Worm (Caenorhabditis elegans) whole organism, L2 larva: Measurements from ENCODE around the gene C44B12.6.
"Not testable (repeated sequence)": the region's sequence is repeated elsewhere in the genome, so short reads cannot be mapped to it uniquely, and the experiment has no call there.

Experiments
- C34F6.9 ChIP-seq: fragments of 150-350 bp; optimal IDR thresholded peaks from 2 replicates; lab custom pipeline; 2014; ENCODE audit warnings: missing biosample characterization, missing genetic modification characterization
- F13H6.1 ChIP-seq: sonication (generic microtip); optimal IDR thresholded peaks from 2 replicates; lab custom pipeline; 2016; ENCODE audit warnings: missing genetic modification characterization, missing compliant biosample characterization
- R02D3.7 ChIP-seq: fragments of 150-350 bp; optimal IDR thresholded peaks from 2 replicates; lab custom pipeline; 2014; ENCODE audit warnings: missing biosample characterization, missing genetic modification characterization
- aly-2 ChIP-seq: fragments of 150-350 bp; optimal IDR thresholded peaks from 2 replicates; lab custom pipeline; 2014; ENCODE audit warnings: missing biosample characterization, missing genetic modification characterization
- ama-1 ChIP-seq: fragments of 150-350 bp; optimal IDR thresholded peaks from 2 replicates; lab custom pipeline; 2018; ENCODE audit warnings: inconsistent platforms
- ceh-16 ChIP-seq: fragments of 150-350 bp; optimal IDR thresholded peaks from 2 replicates; lab custom pipeline; 2014; ENCODE audit warnings: missing biosample characterization, missing genetic modification characterization
- ceh-82 ChIP-seq: fragments of 150-350 bp; optimal IDR thresholded peaks from 2 replicates; lab custom pipeline; 2014; ENCODE audit warnings: missing biosample characterization, missing genetic modification characterization
- crh-2 ChIP-seq: sonication (generic microtip); optimal IDR thresholded peaks from 2 replicates; lab custom pipeline; 2017; ENCODE audit warnings: missing biosample characterization, missing genetic modification characterization
- elt-1 ChIP-seq: fragments of 150-350 bp; optimal IDR thresholded peaks from 2 replicates; lab custom pipeline; 2014; ENCODE audit warnings: missing biosample characterization, missing genetic modification characterization
- elt-3 ChIP-seq: sonication (generic microtip); optimal IDR thresholded peaks from 2 replicates; lab custom pipeline; 2017; ENCODE audit warnings: missing biosample characterization, missing genetic modification characterization
- fos-1 ChIP-seq: fragments of 150-350 bp; optimal IDR thresholded peaks from 2 replicates; lab custom pipeline; 2014; ENCODE audit warnings: missing biosample characterization, missing genetic modification characterization
- gmeb-1 ChIP-seq: fragments of 150-350 bp; optimal IDR thresholded peaks from 2 replicates; lab custom pipeline; 2014; ENCODE audit warnings: missing biosample characterization, missing genetic modification characterization
- lin-13 ChIP-seq: fragments of 150-350 bp; optimal IDR thresholded peaks from 2 replicates; lab custom pipeline; 2014; ENCODE audit warnings: missing biosample characterization, missing genetic modification reagents, missing genetic modification characterization
- lin-39 ChIP-seq: fragments of 150-350 bp; optimal IDR thresholded peaks from 2 replicates; lab custom pipeline; 2014; ENCODE audit warnings: missing biosample characterization, missing genetic modification reagents, missing genetic modification characterization
- lsy-2 ChIP-seq, 2 experiments: fragments of 150-350 bp in 1 of 2; sonication (generic microtip) in 1 of 2; optimal IDR thresholded peaks; 2 replicates each; lab custom pipeline; 2014 to 2017; ENCODE audit warnings: missing biosample characterization in 2 of 2, missing genetic modification characterization in 2 of 2
- mbf-1 ChIP-seq: sonication (generic microtip); optimal IDR thresholded peaks from 2 replicates; lab custom pipeline; 2017; ENCODE audit warnings: missing biosample characterization, missing genetic modification characterization
- nhr-10 ChIP-seq: sonication (generic microtip); optimal IDR thresholded peaks from 2 replicates; lab custom pipeline; 2017; ENCODE audit warnings: missing biosample characterization, missing genetic modification characterization
- nhr-11 ChIP-seq: fragments of 150-350 bp; optimal IDR thresholded peaks from 2 replicates; lab custom pipeline; 2014; ENCODE audit warnings: missing biosample characterization, missing genetic modification characterization
- nhr-21 ChIP-seq: fragments of 150-350 bp; optimal IDR thresholded peaks from 2 replicates; lab custom pipeline; 2014; ENCODE audit warnings: missing biosample characterization, missing genetic modification characterization
- nhr-23 ChIP-seq: fragments of 150-350 bp; optimal IDR thresholded peaks from 2 replicates; lab custom pipeline; 2014; ENCODE audit warnings: missing biosample characterization, missing genetic modification reagents, missing genetic modification characterization
- nhr-237 ChIP-seq: fragments of 150-350 bp; optimal IDR thresholded peaks from 2 replicates; lab custom pipeline; 2014; ENCODE audit warnings: missing biosample characterization, missing genetic modification characterization
- nhr-6 ChIP-seq: fragments of 150-350 bp; optimal IDR thresholded peaks from 2 replicates; lab custom pipeline; 2014; ENCODE audit warnings: missing biosample characterization, missing genetic modification characterization
- nhr-77 ChIP-seq: fragments of 150-350 bp; optimal IDR thresholded peaks from 2 replicates; lab custom pipeline; 2014; ENCODE audit warnings: missing biosample characterization, missing genetic modification characterization
- peb-1 ChIP-seq: fragments of 150-350 bp; optimal IDR thresholded peaks from 2 replicates; lab custom pipeline; 2014; ENCODE audit warnings: missing biosample characterization, missing genetic modification characterization
- sem-4 ChIP-seq: fragments of 150-350 bp; optimal IDR thresholded peaks from 2 replicates; lab custom pipeline; 2014; ENCODE audit warnings: missing biosample characterization, missing genetic modification reagents, missing genetic modification characterization
- skn-1 ChIP-seq: sonication (generic microtip); optimal IDR thresholded peaks from 2 replicates; lab custom pipeline; 2017; ENCODE audit warnings: missing biosample characterization, missing genetic modification characterization
- sma-9 ChIP-seq, 2 experiments: fragments of 150-350 bp in 1 of 2; sonication (generic microtip) in 1 of 2; optimal IDR thresholded peaks; 2 replicates each; lab custom pipeline; 2014 to 2016; ENCODE audit warnings: missing genetic modification characterization in 2 of 2, mild to moderate bottlenecking in 1 of 2, missing biosample characterization in 1 of 2, missing compliant biosample characterization in 1 of 2, missing genetic modification reagents in 1 of 2, moderate library complexity in 1 of 2
- snpc-4 ChIP-seq: fragments of 150-350 bp; optimal IDR thresholded peaks from 2 replicates; lab custom pipeline; 2014; ENCODE audit warnings: missing biosample characterization, missing genetic modification characterization
- unc-55 ChIP-seq: fragments of 150-350 bp; sonication (generic microtip); optimal IDR thresholded peaks from 3 replicates; lab custom pipeline; 2014; ENCODE audit warnings: missing biosample characterization, missing genetic modification reagents, missing genetic modification characterization
- unc-62 ChIP-seq: fragments of 150-350 bp; optimal IDR thresholded peaks from 2 replicates; lab custom pipeline; 2014; ENCODE audit warnings: missing biosample characterization, missing genetic modification reagents, missing genetic modification characterization
- zag-1 ChIP-seq: fragments of 150-350 bp; optimal IDR thresholded peaks from 2 replicates; lab custom pipeline; 2014; ENCODE audit warnings: missing biosample characterization, missing genetic modification characterization
- ztf-11 ChIP-seq: sonication (generic microtip); optimal IDR thresholded peaks from 2 replicates; lab custom pipeline; 2017; ENCODE audit warnings: missing biosample characterization, missing genetic modification characterization
- ztf-4 ChIP-seq: fragments of 150-350 bp; optimal IDR thresholded peaks from 2 replicates; lab custom pipeline; 2014; ENCODE audit warnings: missing biosample characterization, missing genetic modification characterization

The C44B12.6 gene

ce11 chrIV:1136658-1137057 is at the start of gene C44B12.6:
Gene C44B12.6, minus strand, starts transcription at chrIV:1136758.
- TF ChIP-seq nhr-21 (tag; lab: Kevin White, UChicago) (no peak), F13H6.1 (no peak)

- TF ChIP-seq nhr-77 (tag; lab: Kevin White, UChicago); lsy-2 (tag; optimal IDR thresholded peaks at IDR 0.05; lab: Kevin White, UChicago); nhr-11: not testable (repeated sequence)
- TF ChIP-seq, all 48 proteins: peak for 0; not testable (repeated sequence) for 48
Measured at ce11 chrIV:1182292-1182691, 45.7 kb upstream of the C44B12.6 start, which contains the start of gene rmif-2. Gene rmif-2, plus strand, starts transcription at chrIV:1182592.

ce11 chrIV:1177683-1178082 is 41.1 kb upstream of the C44B12.6 start, which contains the start of gene Y104H12D.2:
Gene Y104H12D.2, plus strand, starts transcription at chrIV:1178022.
- TF ChIP-seq C34F6.9 (peak; percentile 15), nhr-237 (tag; lab: Kevin White, UChicago) (no peak), ztf-11 (no peak), sma-9 (GFP tag; optimal IDR thresholded peaks at IDR 0.05; lab: Kevin White, UChicago) (no peak), sma-9 (tag; optimal IDR thresholded peaks at IDR 0.05; lab: Kevin White, UChicago) (no peak), lin-13 (GFP tag; lab: Kevin White, UChicago) (peak; percentile 37), lin-39 (tag; lab: Kevin White, UChicago) (no peak), crh-2 (tag; lab: Kevin White, UChicago) (peak; percentile 23), lsy-2 (tag; optimal IDR thresholded peaks at IDR 0.05; lab: Kevin White, UChicago) (peak; percentile 6 to 68), nhr-6 (tag; lab: Kevin White, UChicago) (no peak), gmeb-1 (tag; lab: Kevin White, UChicago) (peak; percentile 93), peb-1 (tag; lab: Kevin White, UChicago) (no peak), unc-55 (GFP tag; lab: Kevin White, UChicago) (peak; percentile 35), R02D3.7 (tag; lab: Kevin White, UChicago) (no peak)

- no peak for TF ChIP-seq elt-1
- no peak for TF ChIP-seq lsy-2 (tag; optimal IDR thresholded peaks at IDR 0.05; lab: Kevin White, UChicago)
- no peak for TF ChIP-seq ceh-16 (tag; lab: Kevin White, UChicago)
- TF ChIP-seq nhr-10 (tag; lab: Kevin White, UChicago), result no peak
- no peak for TF ChIP-seq ceh-82 (tag; lab: Kevin White, UChicago)
- no peak for TF ChIP-seq gmeb-1 (tag; lab: Kevin White, UChicago)
- TF ChIP-seq zag-1 (tag; lab: Kevin White, UChicago), result no peak
- no peak for TF ChIP-seq nhr-237 (tag; lab: Kevin White, UChicago)
- no peak for TF ChIP-seq lin-39 (tag; lab: Kevin White, UChicago)
- TF ChIP-seq aly-2 (tag; lab: Kevin White, UChicago), result no peak
- no peak for TF ChIP-seq nhr-23 (tag; lab: Kevin White, UChicago)
- no peak for TF ChIP-seq ztf-11
- no peak for TF ChIP-seq unc-62 (GFP tag; lab: Kevin White, UChicago)
- no peak for TF ChIP-seq sem-4
- TF ChIP-seq snpc-4 (tag; lab: Kevin White, UChicago), result no peak
- TF ChIP-seq mbf-1 (tag; lab: Kevin White, UChicago), result no peak
- TF ChIP-seq nhr-6 (tag; lab: Kevin White, UChicago), result no peak
- no peak for TF ChIP-seq crh-2 (tag; lab: Kevin White, UChicago)
- TF ChIP-seq, all 48 proteins: peak for 0
Measured at ce11 chrIV:1176613-1177012, 40.1 kb upstream of the C44B12.6 start.

ce11 chrIV:1174411-1174810 is 37.9 kb upstream of the C44B12.6 start:
- TF ChIP-seq elt-3 (tag; lab: Kevin White, UChicago), result no peak
- no peak for TF ChIP-seq nhr-23 (tag; lab: Kevin White, UChicago)
- no peak for TF ChIP-seq fos-1 (tag; lab: Kevin White, UChicago)
- TF ChIP-seq ceh-82 (tag; lab: Kevin White, UChicago), result no peak
- TF ChIP-seq skn-1 (tag; lab: Kevin White, UChicago), result no peak
- TF ChIP-seq ama-1 (lab: Kevin White, UChicago), result no peak
- no peak for TF ChIP-seq nhr-6 (tag; lab: Kevin White, UChicago)
- no peak for TF ChIP-seq ztf-11
- no peak for TF ChIP-seq C34F6.9
- TF ChIP-seq nhr-10 (tag; lab: Kevin White, UChicago), result no peak
- no peak for TF ChIP-seq ztf-4 (tag; lab: Kevin White, UChicago)
- no peak for TF ChIP-seq elt-1
